Fruit fly (Drosophila melanogaster): ENCODE results near the gene CG10154.

CG10154 gene

DNA sequence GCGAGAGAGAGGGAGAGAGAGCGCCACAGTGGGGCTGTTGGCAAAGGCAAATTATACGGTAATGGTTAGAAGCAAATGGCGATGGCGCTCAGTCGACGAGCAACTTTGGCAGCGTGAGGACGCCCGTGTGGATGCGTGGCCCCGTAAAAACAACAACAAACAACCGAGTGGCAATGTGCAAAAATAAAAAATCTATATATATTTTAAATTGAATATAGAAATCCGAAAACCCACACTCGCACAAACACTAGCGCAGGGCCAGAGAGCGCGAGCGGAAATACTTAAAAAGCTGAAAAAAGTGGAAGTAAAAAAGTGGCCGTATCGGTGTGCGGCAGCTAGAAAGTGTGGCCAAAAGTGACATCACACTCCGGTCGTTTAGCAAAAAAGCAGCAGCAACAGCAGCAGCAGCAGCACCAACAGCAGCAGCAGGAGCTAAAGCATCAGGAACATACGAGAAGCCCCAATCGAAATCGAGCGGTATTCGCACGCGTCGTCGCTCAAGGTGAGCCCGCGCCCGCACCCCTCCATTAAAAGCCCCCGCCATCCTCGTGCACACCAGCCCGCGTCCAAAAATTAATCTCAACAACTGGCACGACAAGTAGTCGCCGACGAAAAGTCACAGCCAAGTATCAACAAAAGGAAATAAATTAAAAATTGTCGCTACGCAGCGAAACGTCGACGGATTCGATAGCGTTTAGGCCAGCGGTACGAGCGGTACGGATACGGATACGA is 40.7 kb upstream of the CG10154 start, which contains the start of gene stv (continued):
- TF ChIP-seq CG13287 (GFP tag; IDR thresholded peaks at IDR 0.05; ENCODE audit: partially characterized antibody): no peak; the same call in 1 of the 2 replicates
- TF ChIP-seq exex (tag; optimal IDR thresholded peaks at IDR 0.05): no peak
- no peak for TF ChIP-seq oc (tag; optimal IDR thresholded peaks at IDR 0.05)
- no peak for TF ChIP-seq zfh1 (GFP tag; IDR thresholded peaks at IDR 0.05)
- TF ChIP-seq CG16779 (GFP tag; IDR thresholded peaks at IDR 0.05): 0 out of 2 replicates have a peak, but pooled peaks have one; percentile 5
- TF ChIP-seq twi (tag; optimal IDR thresholded peaks at IDR 0.05): no peak
- peak; percentile 7; the same call in 1 of the 2 replicates for TF ChIP-seq Atf6 (GFP tag; IDR thresholded peaks at IDR 0.05)
- no peak for TF ChIP-seq CG17612 (GFP tag; IDR thresholded peaks at IDR 0.05)
- peak; percentile 21; the same call in 1 of the 2 replicates for TF ChIP-seq tna (GFP tag; IDR thresholded peaks at IDR 0.05; ENCODE audit: partially characterized antibody)
- TF ChIP-seq Med (GFP tag): peak; percentile 49
- TF ChIP-seq pita (GFP tag; optimal IDR thresholded peaks at IDR 0.05): no peak
- TF ChIP-seq gt (GFP tag; IDR thresholded peaks at IDR 0.05): no peak
- TF ChIP-seq CG9797 (GFP tag; optimal IDR thresholded peaks at IDR 0.05): no peak
- TF ChIP-seq Mrtf (GFP tag; IDR thresholded peaks at IDR 0.05): no peak
- TF ChIP-seq CG9817 (tag; optimal IDR thresholded peaks at IDR 0.05): no peak
- TF ChIP-seq fd3F (GFP tag; optimal IDR thresholded peaks at IDR 0.05): no peak
- no peak for TF ChIP-seq Dll (GFP tag; IDR thresholded peaks at IDR 0.05; ENCODE audit: partially characterized antibody)
- TF ChIP-seq CG10543 (GFP tag; optimal IDR thresholded peaks at IDR 0.05): peak; percentile 57
- 0 out of 3 replicates have a peak, but pooled peaks have one; percentile 31 for TF ChIP-seq z (GFP tag; IDR thresholded peaks at IDR 0.05)
- TF ChIP-seq Rfx (GFP tag; IDR thresholded peaks at IDR 0.05): peak; percentile 45; the same call in 1 of the 2 replicates
- peak; percentile 11 for TF ChIP-seq mirr (GFP tag; optimal IDR thresholded peaks at IDR 0.05)
- TF ChIP-seq fd96Cb (tag; optimal IDR thresholded peaks at IDR 0.05): no peak
- TF ChIP-seq CG14441 (GFP tag; IDR thresholded peaks at IDR 0.05): peak; percentile 27; the same call in 1 of the 2 replicates
- TF ChIP-seq CG6175 (GFP tag; IDR thresholded peaks at IDR 0.05): 0 out of 3 replicates have a peak, but pooled peaks have one; percentile 28
- TF ChIP-seq inv (GFP tag; IDR thresholded peaks at IDR 0.05; ENCODE audit: partially characterized antibody): peak; percentile 6; the same call in 1 of the 2 replicates
- no peak for TF ChIP-seq sd (tag; optimal IDR thresholded peaks at IDR 0.05)
- no peak for TF ChIP-seq CrebB (tag; optimal IDR thresholded peaks at IDR 0.05)
- peak; percentile 38; the same call in 1 of the 2 replicates for TF ChIP-seq slbo (GFP tag; IDR thresholded peaks at IDR 0.05)
- TF ChIP-seq CG6813 (GFP tag; optimal IDR thresholded peaks at IDR 0.05): peak; percentile 7
- no peak for TF ChIP-seq usp (GFP tag; optimal IDR thresholded peaks at IDR 0.05)
- no peak for TF ChIP-seq cato (GFP tag; optimal IDR thresholded peaks at IDR 0.05; ENCODE audit: borderline replicate concordance)
- TF ChIP-seq Nf-YA (GFP tag; IDR thresholded peaks at IDR 0.05): no peak
- TF ChIP-seq CG33557 (GFP tag; optimal IDR thresholded peaks at IDR 0.05): no peak
- TF ChIP-seq Hey (tag; optimal IDR thresholded peaks at IDR 0.05): peak; percentile 52
- no peak for TF ChIP-seq zf30C (GFP tag; optimal IDR thresholded peaks at IDR 0.05)
- no peak for TF ChIP-seq pb (GFP tag; optimal IDR thresholded peaks at IDR 0.05)
- TF ChIP-seq fd102C (GFP tag; optimal IDR thresholded peaks at IDR 0.05): no peak
- no peak for TF ChIP-seq Hr39 (optimal IDR thresholded peaks at IDR 0.05)
- TF ChIP-seq stc (GFP tag; IDR thresholded peaks at IDR 0.05): 0 out of 2 replicates have a peak, but pooled peaks have one; percentile 35
- TF ChIP-seq cas (GFP tag; IDR thresholded peaks at IDR 0.05): no peak
- TF ChIP-seq Trl (optimal IDR thresholded peaks at IDR 0.05): no peak
- no peak for TF ChIP-seq Trl (GFP tag; optimal IDR thresholded peaks at IDR 0.05)
- TF ChIP-seq Aef1 (GFP tag; IDR thresholded peaks at IDR 0.05): peak; percentile 66
- TF ChIP-seq CG7357 (GFP tag; IDR thresholded peaks at IDR 0.05): no peak
- TF ChIP-seq Dbx (GFP tag; IDR thresholded peaks at IDR 0.05): peak; percentile 29; the same call in 2 of the 3 replicates
- TF ChIP-seq CG12219 (GFP tag; optimal IDR thresholded peaks at IDR 0.05): no peak
- no peak for TF ChIP-seq CG3163 (GFP tag; optimal IDR thresholded peaks at IDR 0.05)
- no peak; the same call in 1 of the 2 replicates for TF ChIP-seq Drgx (GFP tag; IDR thresholded peaks at IDR 0.05)
- 0 out of 2 replicates have a peak, but pooled peaks have one; percentile 47 for TF ChIP-seq bbx (GFP tag; IDR thresholded peaks at IDR 0.05; ENCODE audit: partially characterized antibody)
